Worm (Caenorhabditis elegans) whole organism, L2 larva: ENCODE data around the gene ndg-4.

ENCODE experiments used
- R02D3.7 ChIP-seq: fragments of 150-350 bp; optimal IDR thresholded peaks from 2 replicates; lab custom pipeline; 2014; ENCODE audit warnings: missing biosample characterization, missing genetic modification characterization
- ama-1 ChIP-seq: fragments of 150-350 bp; optimal IDR thresholded peaks from 2 replicates; lab custom pipeline; 2018; ENCODE audit warnings: inconsistent platforms
- elt-3 ChIP-seq: sonication (generic microtip); optimal IDR thresholded peaks from 2 replicates; lab custom pipeline; 2017; ENCODE audit warnings: missing biosample characterization, missing genetic modification characterization
- ztf-1 ChIP-seq: fragments of 200-800 bp; sonication (Bioruptor generic); conservative IDR thresholded peaks from 2 replicates; pipeline ENCODE4 v1.3.6; 2022; ENCODE audit warnings: missing genetic modification characterization, missing compliant biosample characterization

DNA sequence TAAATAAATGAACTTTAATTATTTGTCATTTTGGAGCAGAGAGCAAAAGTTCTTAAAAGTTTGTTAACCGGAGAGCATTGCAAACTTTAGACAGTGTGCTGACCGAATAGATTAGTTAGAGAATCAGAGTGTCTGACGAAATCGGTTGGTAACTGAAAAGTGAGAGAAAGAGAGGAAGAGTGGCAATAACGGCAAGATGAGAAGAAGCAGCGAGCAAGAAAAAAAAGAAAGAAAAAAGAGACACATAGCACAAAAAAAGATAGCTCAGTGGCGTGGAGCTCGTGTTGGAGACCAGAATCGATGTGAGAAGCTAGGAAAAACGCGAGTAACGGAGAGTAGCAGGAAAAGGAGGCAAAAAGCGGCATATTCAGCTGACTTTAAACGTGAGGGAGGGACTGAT lies 37.2 kb upstream of the ndg-4 start:
- TF ChIP-seq R02D3.7 (tag; lab: Kevin White, UChicago), result no peak
- no peak for TF ChIP-seq elt-3 (tag; lab: Kevin White, UChicago)
- no peak for TF ChIP-seq ama-1 (lab: Kevin White, UChicago)
- no peak for TF ChIP-seq ztf-1 (GFP tag; lab: Robert Waterston, UW)
